Worm (Caenorhabditis elegans): ENCODE data around the gene M110.3.

The M110.3 gene

DNA sequence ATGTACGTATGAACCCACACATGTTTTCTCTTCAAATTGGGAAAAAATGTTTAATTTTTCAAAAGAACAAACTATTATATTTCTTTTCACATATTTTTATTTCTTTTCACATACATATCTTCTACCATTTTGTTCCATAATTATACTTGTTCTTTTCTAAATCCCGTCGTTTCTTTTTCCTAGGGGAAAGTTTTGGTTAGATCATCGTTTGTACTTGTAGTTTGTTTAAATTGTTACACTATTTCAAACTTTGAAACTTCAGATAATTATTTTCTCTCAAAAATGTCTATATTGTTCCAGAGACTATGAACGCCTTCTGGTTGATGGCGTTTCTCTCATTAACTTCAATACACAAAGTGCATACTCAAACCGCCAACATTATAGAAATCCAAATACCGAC lies 39.6 kb upstream of the M110.3 start, which contains the start of gene F35C11.7:
TSS of gene F35C11.7 (plus strand) at position 301 of the 400 bp plus-strand sequence.
- TF ChIP-seq flh-1 (GFP tag; optimal IDR thresholded peaks at IDR 0.05) (no peak), drap-1 (GFP tag; optimal IDR thresholded peaks at IDR 0.05) (no peak), elt-3 (tag; optimal IDR thresholded peaks at IDR 0.05) (no peak), blmp-1 (tag; optimal IDR thresholded peaks at IDR 0.05) (no peak), hlh-1 (tag; optimal IDR thresholded peaks at IDR 0.05) (no peak), mep-1 (tag; optimal IDR thresholded peaks at IDR 0.05) (no peak), elt-1 (tag; optimal IDR thresholded peaks at IDR 0.05; ENCODE audit: borderline replicate concordance, insufficient read depth) (no peak), pha-4 (tag; optimal IDR thresholded peaks at IDR 0.05) (no peak), nhr-237 (tag; optimal IDR thresholded peaks at IDR 0.05) (no peak), nhr-2 (tag; optimal IDR thresholded peaks at IDR 0.05) (no peak), ceh-43 (GFP tag; optimal IDR thresholded peaks at IDR 0.05) (no peak), cnd-1 (tag; optimal IDR thresholded peaks at IDR 0.05) (no peak), ces-1 (GFP tag; optimal IDR thresholded peaks at IDR 0.05) (no peak), nhr-76 (tag; optimal IDR thresholded peaks at IDR 0.05) (no peak)

DNA sequence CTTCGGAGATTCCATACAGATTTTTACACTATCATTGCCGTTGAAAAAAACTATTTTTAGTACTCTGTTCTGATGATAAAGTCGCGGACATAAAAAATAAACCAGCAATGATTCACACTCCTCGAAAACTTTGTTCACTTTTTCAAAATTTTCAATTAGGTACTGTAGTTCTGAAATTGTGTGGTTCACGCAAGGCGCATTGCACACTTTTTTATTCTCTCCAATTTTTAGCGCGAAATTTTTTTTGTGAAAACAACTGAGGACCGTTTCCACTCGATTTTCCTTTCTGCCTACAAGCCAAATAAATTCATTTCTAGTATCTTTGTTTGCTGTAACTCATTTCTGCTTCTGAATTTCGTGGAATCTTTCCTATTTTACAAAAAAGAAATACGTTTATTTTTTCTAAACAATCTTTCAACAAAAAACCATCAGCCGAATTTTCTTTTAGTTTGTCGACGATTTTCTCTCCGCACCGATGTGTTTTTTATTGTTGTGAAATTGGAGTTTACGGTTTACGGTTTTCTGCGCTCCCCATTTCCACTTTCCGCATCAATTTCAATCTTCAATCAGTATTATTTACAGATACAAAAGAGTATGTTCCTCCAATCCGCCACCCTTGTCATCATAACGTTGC lies 36.9 kb upstream of the M110.3 start, which contains the start of gene F35C11.5:
TSS of gene F35C11.5 (plus strand) at position 584 of the 634 bp plus-strand sequence.
- TF ChIP-seq bed-3 (GFP tag; optimal IDR thresholded peaks at IDR 0.05) (no peak), nhr-237 (tag; optimal IDR thresholded peaks at IDR 0.05) (no peak), ceh-83 (GFP tag; optimal IDR thresholded peaks at IDR 0.05) (no peak), pha-4 (tag; optimal IDR thresholded peaks at IDR 0.05) (no peak), ces-1 (GFP tag; optimal IDR thresholded peaks at IDR 0.05) (no peak), unc-62 (GFP tag; optimal IDR thresholded peaks at IDR 0.05) (no peak), mab-5 (tag; optimal IDR thresholded peaks at IDR 0.05) (no peak), elt-3 (tag; optimal IDR thresholded peaks at IDR 0.05) (no peak), lsy-2 (tag; optimal IDR thresholded peaks at IDR 0.05) (no peak), unc-39 (tag; optimal IDR thresholded peaks at IDR 0.05) (no peak), M03D4.4 (tag; optimal IDR thresholded peaks at IDR 0.05) (no peak), ceh-39 (tag; optimal IDR thresholded peaks at IDR 0.05) (no peak), flh-1 (GFP tag; optimal IDR thresholded peaks at IDR 0.05) (no peak), lin-13 (tag; optimal IDR thresholded peaks at IDR 0.05) (no peak), ceh-43 (GFP tag; optimal IDR thresholded peaks at IDR 0.05) (no peak), lin-32 (GFP tag; optimal IDR thresholded peaks at IDR 0.05) (no peak), nhr-12 (tag; optimal IDR thresholded peaks at IDR 0.05) (no peak)

- TF ChIP-seq mls-2 (tag; optimal IDR thresholded peaks at IDR 0.05) (no peak), ztf-11 (tag; optimal IDR thresholded peaks at IDR 0.05) (no peak), ceh-39 (tag; optimal IDR thresholded peaks at IDR 0.05) (no peak), nhr-28 (tag; optimal IDR thresholded peaks at IDR 0.05) (no peak), ceh-43 (GFP tag; optimal IDR thresholded peaks at IDR 0.05) (no peak), unc-62 (GFP tag; optimal IDR thresholded peaks at IDR 0.05) (no peak), M03D4.4 (tag; optimal IDR thresholded peaks at IDR 0.05) (no peak), sptf-1 (tag; optimal IDR thresholded peaks at IDR 0.05) (no peak), lin-13 (tag; optimal IDR thresholded peaks at IDR 0.05) (no peak)
These were observed 33.3 kb upstream of the M110.3 start for ce11 chrII:8249710-8250109.

DNA sequence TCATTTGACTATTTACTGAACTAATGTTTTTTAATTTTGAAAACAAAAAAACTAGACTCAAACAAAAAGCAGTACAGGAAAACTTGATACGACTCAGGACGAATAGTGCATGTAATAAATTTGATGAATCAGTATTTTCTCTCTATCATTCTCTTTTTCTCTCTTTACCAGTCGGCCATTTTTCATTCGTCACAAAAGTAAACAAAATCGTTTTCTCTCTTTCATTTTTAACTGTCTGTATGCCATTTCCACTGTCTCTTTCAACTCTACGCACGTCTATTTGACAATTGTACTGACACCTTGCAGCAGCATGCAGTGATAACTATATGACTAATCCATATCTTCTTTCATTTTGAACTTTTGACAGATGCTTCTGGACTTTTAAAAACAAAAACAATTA lies 32.3 kb upstream of the M110.3 start, which contains the start of the genes F35C11.2 and F35C11.4:
TSS of gene F35C11.2 (minus strand) at position 90 of the 400 bp plus-strand sequence.
TSS of gene F35C11.4 (plus strand) at position 260 of the 400 bp plus-strand sequence.
- TF ChIP-seq ceh-43 (GFP tag; optimal IDR thresholded peaks at IDR 0.05) (no peak), nhr-28 (tag; optimal IDR thresholded peaks at IDR 0.05) (no peak), M03D4.4 (tag; optimal IDR thresholded peaks at IDR 0.05) (no peak), unc-62 (GFP tag; optimal IDR thresholded peaks at IDR 0.05) (no peak), nhr-76 (tag; optimal IDR thresholded peaks at IDR 0.05) (no peak)

- TF ChIP-seq pha-4 (tag; optimal IDR thresholded peaks at IDR 0.05), result no peak
- no peak for TF ChIP-seq ces-1 (GFP tag; optimal IDR thresholded peaks at IDR 0.05)
- no peak for TF ChIP-seq unc-39 (tag; optimal IDR thresholded peaks at IDR 0.05)
- no peak for TF ChIP-seq ham-2 (GFP tag; optimal IDR thresholded peaks at IDR 0.05)
- no peak for TF ChIP-seq elt-3 (tag; optimal IDR thresholded peaks at IDR 0.05)
- no peak for TF ChIP-seq lsy-2 (tag; optimal IDR thresholded peaks at IDR 0.05)
- no peak for TF ChIP-seq mep-1 (tag; optimal IDR thresholded peaks at IDR 0.05)
- TF ChIP-seq ceh-43 (GFP tag; optimal IDR thresholded peaks at IDR 0.05), result no peak
- TF ChIP-seq nhr-12 (tag; optimal IDR thresholded peaks at IDR 0.05), result no peak
- no peak for TF ChIP-seq sptf-1 (tag; optimal IDR thresholded peaks at IDR 0.05)
- TF ChIP-seq ztf-11 (tag; optimal IDR thresholded peaks at IDR 0.05), result no peak
- TF ChIP-seq lin-32 (GFP tag; optimal IDR thresholded peaks at IDR 0.05), result no peak
- TF ChIP-seq mls-2 (tag; optimal IDR thresholded peaks at IDR 0.05), result no peak
These were observed 30.1 kb upstream of the M110.3 start, which contains the start of gene F35C11.3 for ce11 chrII:8246476-8246875. Gene F35C11.3, plus strand, starts transcription at chrII:8246776.
